Fruit fly (Drosophila melanogaster): ENCODE results near the gene MKP-4.

The MKP-4 gene

dm6 chrX:19642819-19643504 lies 20.0 kb downstream of the MKP-4 start, which contains the start of the genes CG12237 and Sec61gamma (continued):
- no peak for TF ChIP-seq CG12071 (GFP tag; optimal IDR thresholded peaks at IDR 0.05)
- TF ChIP-seq CG31365 (tag; optimal IDR thresholded peaks at IDR 0.05) = no peak
- TF ChIP-seq CG32772 (GFP tag; IDR thresholded peaks at IDR 0.05) = no peak
- no peak for TF ChIP-seq ham (GFP tag; IDR thresholded peaks at IDR 0.05)
- TF ChIP-seq Abd-B (GFP tag; optimal IDR thresholded peaks at IDR 0.05) = no peak
- no peak for TF ChIP-seq CG12744 (GFP tag; optimal IDR thresholded peaks at IDR 0.05)
- TF ChIP-seq HHEX (GFP tag; optimal IDR thresholded peaks at IDR 0.05) = peak; percentile 11
- TF ChIP-seq gro (GFP tag; optimal IDR thresholded peaks at IDR 0.05) = peak; percentile 26
- peak; percentile 37 for TF ChIP-seq zfh2 (GFP tag; optimal IDR thresholded peaks at IDR 0.05)
- TF ChIP-seq CG4707 (GFP tag; optimal IDR thresholded peaks at IDR 0.05) = no peak
- peak; percentile 10 for TF ChIP-seq pho (GFP tag; optimal IDR thresholded peaks at IDR 0.05)
- TF ChIP-seq Mes4 (GFP tag; optimal IDR thresholded peaks at IDR 0.05) = peak; percentile 26
- peak; percentile 53 for TF ChIP-seq NC2β (GFP tag; optimal IDR thresholded peaks at IDR 0.05)
- peak; percentile 25 for TF ChIP-seq lilli (GFP tag; optimal IDR thresholded peaks at IDR 0.05)
- TF ChIP-seq CG17829 (tag; optimal IDR thresholded peaks at IDR 0.05) = peak; percentile 49
- no peak for TF ChIP-seq CG8359 (GFP tag; optimal IDR thresholded peaks at IDR 0.05; ENCODE audit: borderline replicate concordance)
- TF ChIP-seq kni (GFP tag; optimal IDR thresholded peaks at IDR 0.05) = no peak
- TF ChIP-seq Atf6 (GFP tag; IDR thresholded peaks at IDR 0.05) = no peak
- TF ChIP-seq caup (GFP tag; optimal IDR thresholded peaks at IDR 0.05; ENCODE audit: severe bottlenecking) = no peak
- TF ChIP-seq stc (GFP tag; IDR thresholded peaks at IDR 0.05) = 0 out of 2 replicates have a peak, but pooled peaks have one; percentile 5
- peak; percentile 62; the same call in 1 of the 3 replicates for TF ChIP-seq CG11456 (GFP tag; IDR thresholded peaks at IDR 0.05)
- no peak for TF ChIP-seq toy (GFP tag; IDR thresholded peaks at IDR 0.05)
- TF ChIP-seq fd102C (GFP tag; optimal IDR thresholded peaks at IDR 0.05) = no peak
- no peak for TF ChIP-seq CG3838 (GFP tag; optimal IDR thresholded peaks at IDR 0.05)

- TF ChIP-seq CG7357 (GFP tag; IDR thresholded peaks at IDR 0.05) (peak; percentile 91), CG4820 (GFP tag; optimal IDR thresholded peaks at IDR 0.05) (no peak), Sin3A (optimal IDR thresholded peaks at IDR 0.05) (peak; percentile 40), CG2678 (tag; optimal IDR thresholded peaks at IDR 0.05) (no peak), phol (tag; optimal IDR thresholded peaks at IDR 0.05) (peak; percentile 40), CG17829 (tag; optimal IDR thresholded peaks at IDR 0.05) (peak; percentile 15), knrl (GFP tag; IDR thresholded peaks at IDR 0.05; ENCODE audit: partially characterized antibody) (peak; percentile 46; the same call in 2 of the 3 replicates), CG9797 (GFP tag; optimal IDR thresholded peaks at IDR 0.05) (peak; percentile 18), slou (GFP tag; optimal IDR thresholded peaks at IDR 0.05) (no peak), CG12299 (tag; optimal IDR thresholded peaks at IDR 0.05) (no peak), corto (GFP tag; optimal IDR thresholded peaks at IDR 0.05) (no peak), CG2116 (GFP tag; optimal IDR thresholded peaks at IDR 0.05) (peak; percentile 61), insv (GFP tag; optimal IDR thresholded peaks at IDR 0.05) (no peak), rib (GFP tag; IDR thresholded peaks at IDR 0.05) (no peak), Mad (GFP tag; optimal IDR thresholded peaks at IDR 0.05) (no peak), gsb-n (tag; optimal IDR thresholded peaks at IDR 0.05) (no peak), CG15696 (tag; optimal IDR thresholded peaks at IDR 0.05) (peak; percentile 13), ro (GFP tag; IDR thresholded peaks at IDR 0.05) (no peak), dmrt11E (tag; optimal IDR thresholded peaks at IDR 0.05) (peak; percentile 26), CG2129 (GFP tag; IDR thresholded peaks at IDR 0.05; ENCODE audit: partially characterized antibody) (no peak), CG14710 (tag; optimal IDR thresholded peaks at IDR 0.05) (peak; percentile 54), chn (GFP tag; optimal IDR thresholded peaks at IDR 0.05) (no peak), CoRest (tag; optimal IDR thresholded peaks at IDR 0.05) (peak; percentile 26), scrt (GFP tag; optimal IDR thresholded peaks at IDR 0.05) (no peak), CG11456 (GFP tag; IDR thresholded peaks at IDR 0.05) (peak; percentile 52; the same call in 1 of the 3 replicates), CHES-1-like (GFP tag; optimal IDR thresholded peaks at IDR 0.05) (peak; percentile 32)
These were observed 23.1 kb downstream of the MKP-4 start, which contains the start of gene Arp10 for dm6 chrX:19645873-19646541. TSS of gene Arp10 (minus strand) at chrX:19646176.

Data from whole organism, embryonic.